Fruit fly (Drosophila melanogaster): ENCODE measurements around the gene CG42394.
A peak's percentile ranks its signal among the peaks of the same experiment; 100 is the strongest.

The CG42394 gene

DNA sequence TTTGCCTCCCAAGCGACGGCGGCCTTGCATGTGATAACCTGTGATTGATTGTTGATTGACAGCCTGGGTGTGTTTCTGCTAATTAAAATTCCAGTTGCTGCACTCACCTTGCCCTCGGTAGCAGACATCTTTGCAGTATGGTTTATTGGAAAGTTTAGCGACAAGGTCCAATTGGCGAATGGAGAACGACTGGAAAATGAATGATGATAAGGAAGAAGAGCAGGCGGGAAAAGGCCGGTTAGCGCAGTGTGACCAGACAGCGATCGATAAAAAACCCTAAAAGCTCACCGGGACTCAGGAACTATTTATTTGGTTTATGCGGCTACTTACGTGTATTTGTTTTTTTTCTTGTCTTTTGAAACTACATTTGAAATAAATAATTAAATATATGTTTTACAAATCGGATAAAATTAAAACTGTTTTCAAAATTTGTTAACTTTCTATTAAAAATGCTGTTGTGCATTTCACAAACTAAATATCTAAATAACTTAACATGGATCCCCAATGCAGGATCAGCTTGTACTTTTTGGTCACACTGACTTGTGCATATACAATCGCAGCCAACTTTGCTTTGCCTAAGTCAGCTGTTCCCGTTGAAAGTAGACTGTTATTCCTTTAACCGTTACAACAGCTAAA, 22.6 kb downstream of the CG42394 start, which contains the start of gene Fdh (continued):
- no peak for TF ChIP-seq CG34224 (GFP tag; IDR thresholded peaks at IDR 0.05; ENCODE audit: partially characterized antibody)
- TF ChIP-seq CG3838 (GFP tag; optimal IDR thresholded peaks at IDR 0.05): no peak
- TF ChIP-seq CG15011 (GFP tag; optimal IDR thresholded peaks at IDR 0.05): no peak
- no peak for TF ChIP-seq nerfin-2 (GFP tag; IDR thresholded peaks at IDR 0.05; ENCODE audit: partially characterized antibody)
- TF ChIP-seq NfI (GFP tag; optimal IDR thresholded peaks at IDR 0.05): peak; percentile 68
- peak; percentile 81 for TF ChIP-seq CG17361 (GFP tag; IDR thresholded peaks at IDR 0.05)
- peak; percentile 36; the same call in 1 of the 2 replicates for TF ChIP-seq Rfx (GFP tag; IDR thresholded peaks at IDR 0.05)
- no peak for TF ChIP-seq Neu2 (GFP tag; optimal IDR thresholded peaks at IDR 0.05; ENCODE audit: borderline replicate concordance)
- TF ChIP-seq pan (optimal IDR thresholded peaks at IDR 0.05): no peak
- TF ChIP-seq pan (GFP tag; optimal IDR thresholded peaks at IDR 0.05 in 1 of 2, IDR thresholded peaks at IDR 0.05 in 1 of 2): no peak
- TF ChIP-seq CG9932 (GFP tag; IDR thresholded peaks at IDR 0.05): no peak; the same call in 1 of the 2 replicates
- TF ChIP-seq D (optimal IDR thresholded peaks at IDR 0.05): peak; percentile 3
- no peak for TF ChIP-seq D (GFP tag; optimal IDR thresholded peaks at IDR 0.05)
- peak; percentile 52 for TF ChIP-seq CG3407 (GFP tag; optimal IDR thresholded peaks at IDR 0.05)
- TF ChIP-seq Drgx (GFP tag; IDR thresholded peaks at IDR 0.05): 0 out of 2 replicates have a peak, but pooled peaks have one; percentile 30
- no peak for TF ChIP-seq CG17802 (tag; optimal IDR thresholded peaks at IDR 0.05)
- no peak for TF ChIP-seq da (GFP tag; optimal IDR thresholded peaks at IDR 0.05)
- TF ChIP-seq CG10979 (tag; optimal IDR thresholded peaks at IDR 0.05): peak; percentile 75
- TF ChIP-seq fd3F (GFP tag; optimal IDR thresholded peaks at IDR 0.05): peak; percentile 26
- peak; percentile 43 for TF ChIP-seq gsb-n (tag; optimal IDR thresholded peaks at IDR 0.05)
- peak; percentile 34; the same call in 1 of the 3 replicates for TF ChIP-seq CG34422 (GFP tag; IDR thresholded peaks at IDR 0.05)
- TF ChIP-seq CG7839 (tag; optimal IDR thresholded peaks at IDR 0.05): peak; percentile 59
- TF ChIP-seq CG4854 (GFP tag; optimal IDR thresholded peaks at IDR 0.05): no peak
- TF ChIP-seq Camta (GFP tag; optimal IDR thresholded peaks at IDR 0.05): peak; percentile 32
- no peak for TF ChIP-seq mld (GFP tag; IDR thresholded peaks at IDR 0.05; ENCODE audit: partially characterized antibody)
- TF ChIP-seq CG6654 (GFP tag; optimal IDR thresholded peaks at IDR 0.05): peak; percentile 18
- no peak for TF ChIP-seq Doc3 (GFP tag; IDR thresholded peaks at IDR 0.05; ENCODE audit: partially characterized antibody)
- no peak for TF ChIP-seq gsb (GFP tag; IDR thresholded peaks at IDR 0.05)
- no peak for TF ChIP-seq sisA (GFP tag; IDR thresholded peaks at IDR 0.05)
- peak; percentile 66 for TF ChIP-seq HHEX (GFP tag; optimal IDR thresholded peaks at IDR 0.05)
- TF ChIP-seq Mes4 (GFP tag; optimal IDR thresholded peaks at IDR 0.05): peak; percentile 16
- 0 out of 3 replicates have a peak, but pooled peaks have one; percentile 22 for TF ChIP-seq knrl (GFP tag; IDR thresholded peaks at IDR 0.05; ENCODE audit: partially characterized antibody)
- peak; percentile 1 for TF ChIP-seq HmgZ (tag; optimal IDR thresholded peaks at IDR 0.05)
- TF ChIP-seq Dip2 (GFP tag; IDR thresholded peaks at IDR 0.05): no peak
- TF ChIP-seq CG16863 (GFP tag; optimal IDR thresholded peaks at IDR 0.05): peak; percentile 9
- no peak for TF ChIP-seq ttk (GFP tag; IDR thresholded peaks at IDR 0.05)
- peak; percentile 51 for TF ChIP-seq CG18476 (GFP tag; optimal IDR thresholded peaks at IDR 0.05)
- no peak for TF ChIP-seq CG3726 (GFP tag; IDR thresholded peaks at IDR 0.05)
- peak; percentile 35 for TF ChIP-seq cato (GFP tag; optimal IDR thresholded peaks at IDR 0.05; ENCODE audit: borderline replicate concordance)
- TF ChIP-seq Bgb (GFP tag; IDR thresholded peaks at IDR 0.05; ENCODE audit: partially characterized antibody): no peak
- TF ChIP-seq sqz (GFP tag; optimal IDR thresholded peaks at IDR 0.05): peak; percentile 60
- TF ChIP-seq CG31365 (tag; optimal IDR thresholded peaks at IDR 0.05): no peak
- TF ChIP-seq CG2678 (tag; optimal IDR thresholded peaks at IDR 0.05): peak; percentile 67
- peak; percentile 32 for TF ChIP-seq CG6254 (GFP tag; optimal IDR thresholded peaks at IDR 0.05)
- TF ChIP-seq B-H1 (GFP tag; IDR thresholded peaks at IDR 0.05): peak; percentile 14; the same call in 1 of the 3 replicates
- no peak for TF ChIP-seq peb (GFP tag; IDR thresholded peaks at IDR 0.05)
- TF ChIP-seq org-1 (GFP tag; optimal IDR thresholded peaks at IDR 0.05): peak; percentile 8
- peak; percentile 49 for TF ChIP-seq nau (GFP tag; optimal IDR thresholded peaks at IDR 0.05)
- TF ChIP-seq CG7786 (GFP tag; optimal IDR thresholded peaks at IDR 0.05): no peak

All from whole organism, embryonic.